Worm (Caenorhabditis elegans): Measurements from ENCODE around the gene D1014.4.

ce11 chrV:8163199-8163598, 30.2 kb downstream of the D1014.4 start:
- no peak for TF ChIP-seq T22C8.4 (GFP tag; IDR thresholded peaks at IDR 0.05)
- TF ChIP-seq ztf-23 (GFP tag; IDR thresholded peaks at IDR 0.05) = no peak
- TF ChIP-seq ztf-29 (GFP tag; IDR thresholded peaks at IDR 0.05) = no peak
- TF ChIP-seq ref-1 (GFP tag; conservative IDR thresholded peaks at IDR 0.05) = no peak
- TF ChIP-seq med-1 (GFP tag; optimal IDR thresholded peaks at IDR 0.05; ENCODE audit: insufficient read depth) = no peak

Data from whole organism, midembryonic.